Fruit fly (Drosophila melanogaster): ENCODE data around the gene CG43679.

The CG43679 gene

dm6 chr3L:15051325-15051724 is at the start of gene CG43679:
CG43679 (minus strand) TSS chr3L:15051425.
- TF ChIP-seq CG17801 (GFP tag; optimal IDR thresholded peaks at IDR 0.05; ENCODE audit: partially characterized antibody), result no peak

dm6 chr3L:15100983-15101382 is 49.8 kb upstream of the CG43679 start:
- TF ChIP-seq CG17801 (GFP tag; optimal IDR thresholded peaks at IDR 0.05; ENCODE audit: partially characterized antibody), result no peak

DNA sequence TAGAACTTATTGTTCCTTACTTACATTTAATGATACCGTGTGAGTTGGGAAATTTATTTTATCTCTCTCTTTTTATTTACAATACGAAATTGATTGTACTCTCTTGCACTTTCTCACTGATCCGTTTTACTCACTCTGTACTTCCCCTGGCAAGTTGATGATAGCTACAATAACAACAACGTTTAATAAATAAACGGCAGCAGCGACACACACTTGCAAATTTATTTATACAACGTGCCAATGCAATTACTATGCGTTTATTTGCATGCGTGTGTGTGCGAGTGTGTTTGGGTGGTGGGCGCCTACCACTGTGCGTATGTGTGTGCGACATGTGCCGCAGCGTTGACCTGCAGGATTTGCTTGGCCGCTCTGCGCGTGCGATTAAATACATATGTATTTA is 48.3 kb upstream of the CG43679 start:
- no peak for TF ChIP-seq CG17801 (GFP tag; optimal IDR thresholded peaks at IDR 0.05; ENCODE audit: partially characterized antibody)

dm6 chr3L:15098659-15099512 is 47.7 kb upstream of the CG43679 start:
- TF ChIP-seq CG17801 (GFP tag; optimal IDR thresholded peaks at IDR 0.05; ENCODE audit: partially characterized antibody), result peak; percentile 86

DNA sequence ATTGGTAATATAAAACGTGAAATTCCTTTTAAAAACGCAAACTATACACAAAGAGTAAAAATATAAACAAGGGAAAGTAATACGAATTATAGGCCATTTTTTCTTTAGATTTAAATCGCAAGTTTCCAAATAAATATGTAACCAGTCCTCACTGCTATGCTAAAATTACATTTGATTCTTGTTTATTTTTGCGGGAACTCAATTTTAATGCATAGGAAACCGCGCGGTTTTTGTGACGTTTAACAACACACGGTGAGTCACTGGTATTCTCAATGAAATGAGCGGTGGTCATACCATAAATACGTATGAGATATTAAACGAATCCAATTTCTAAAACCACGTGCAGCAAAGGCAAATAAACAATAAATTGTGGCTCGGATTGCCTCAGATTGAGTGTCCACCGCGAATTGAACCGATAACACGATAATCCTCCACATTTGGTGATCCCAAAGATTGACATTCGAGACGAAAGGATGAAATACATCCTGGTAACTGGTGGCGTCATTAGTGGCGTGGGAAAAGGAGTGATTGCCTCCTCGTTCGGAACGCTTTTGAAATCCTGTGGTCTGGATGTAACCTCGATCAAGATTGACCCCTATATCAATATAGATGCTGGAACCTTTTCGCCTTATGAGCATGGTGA is 46.8 kb upstream of the CG43679 start, which contains the start of gene Ctps:
TSS of gene Ctps (plus strand) at position 37 of the 643 bp plus-strand sequence.
- TF ChIP-seq CG17801 (GFP tag; optimal IDR thresholded peaks at IDR 0.05; ENCODE audit: partially characterized antibody), result no peak

dm6 chr3L:15094589-15095288 is 43.5 kb upstream of the CG43679 start, which contains the start of the genes sstn, Plp and GlyRS:
sstn (minus strand) TSS chr3L:15094719.
Plp (minus strand) TSS chr3L:15094724.
GlyRS (plus strand) TSS chr3L:15095142.
- TF ChIP-seq CG17801 (GFP tag; optimal IDR thresholded peaks at IDR 0.05; ENCODE audit: partially characterized antibody), result no peak

DNA sequence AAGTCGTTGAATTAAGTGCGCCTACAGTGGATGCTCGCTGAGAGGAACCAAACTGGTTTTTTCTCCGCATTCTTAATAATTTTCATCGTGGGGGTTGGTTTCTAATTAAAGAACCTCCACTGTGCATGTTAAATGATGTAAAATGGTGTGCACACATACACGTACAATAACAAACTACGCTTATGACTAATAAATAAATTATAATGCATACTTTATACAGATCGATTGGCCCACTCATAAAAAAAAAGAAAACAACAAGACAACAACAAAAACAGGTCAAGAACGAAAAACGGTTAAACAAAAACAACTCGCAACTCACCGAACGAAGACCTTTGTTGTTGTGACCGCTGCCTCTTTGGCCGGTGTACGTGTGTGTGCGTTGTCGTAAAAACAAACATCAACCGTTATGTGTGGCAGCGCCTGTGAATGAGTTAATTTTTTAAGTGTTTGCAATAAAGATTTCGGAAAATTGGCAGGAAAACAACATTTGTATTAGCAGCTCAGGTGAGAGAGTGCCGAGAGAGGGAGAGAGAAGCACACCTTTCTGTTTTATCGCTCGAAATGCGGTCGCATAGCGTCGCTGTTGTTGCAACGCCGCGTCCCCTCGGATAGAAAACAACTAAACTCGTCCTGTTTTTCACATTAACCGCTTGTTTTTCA is 42.8 kb upstream of the CG43679 start:
- peak; percentile 44 for TF ChIP-seq CG17801 (GFP tag; optimal IDR thresholded peaks at IDR 0.05; ENCODE audit: partially characterized antibody)

DNA sequence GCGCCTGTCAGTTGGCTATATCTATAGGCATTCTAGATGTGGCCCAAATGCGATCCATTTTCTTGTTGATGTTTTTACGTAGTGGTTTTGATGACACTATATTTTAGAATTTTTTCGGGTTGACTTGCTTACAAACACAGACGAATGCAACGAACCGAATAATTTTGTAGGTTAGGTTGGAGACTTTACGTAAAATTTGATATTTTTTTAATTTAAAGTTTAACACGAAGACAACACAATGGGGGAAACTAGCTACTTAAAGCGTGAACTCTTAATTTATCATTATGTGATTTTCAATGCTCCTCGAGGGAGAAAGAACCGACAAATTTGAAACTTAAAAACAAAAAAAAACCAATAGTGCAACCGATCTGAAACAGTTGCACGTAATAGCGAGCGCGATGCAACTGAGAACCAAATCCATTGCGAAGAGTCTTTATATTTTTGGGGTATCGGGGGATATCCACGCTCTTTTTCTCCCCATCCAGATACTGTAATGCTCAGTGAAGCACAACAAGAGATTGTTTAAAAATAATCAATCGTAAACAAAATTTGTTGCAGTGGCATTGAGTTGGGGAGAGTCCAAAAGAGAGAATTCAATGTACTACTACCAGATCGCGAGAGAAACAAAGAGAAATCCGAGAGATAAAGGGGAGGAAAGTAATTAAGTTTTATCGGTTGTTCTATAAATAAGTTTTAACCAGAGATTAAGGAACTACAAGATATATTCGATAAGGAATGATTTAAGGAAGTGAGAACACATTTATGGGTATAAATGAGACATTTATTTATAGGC is 38.9 kb upstream of the CG43679 start:
- no peak for TF ChIP-seq CG17801 (GFP tag; optimal IDR thresholded peaks at IDR 0.05; ENCODE audit: partially characterized antibody)

DNA sequence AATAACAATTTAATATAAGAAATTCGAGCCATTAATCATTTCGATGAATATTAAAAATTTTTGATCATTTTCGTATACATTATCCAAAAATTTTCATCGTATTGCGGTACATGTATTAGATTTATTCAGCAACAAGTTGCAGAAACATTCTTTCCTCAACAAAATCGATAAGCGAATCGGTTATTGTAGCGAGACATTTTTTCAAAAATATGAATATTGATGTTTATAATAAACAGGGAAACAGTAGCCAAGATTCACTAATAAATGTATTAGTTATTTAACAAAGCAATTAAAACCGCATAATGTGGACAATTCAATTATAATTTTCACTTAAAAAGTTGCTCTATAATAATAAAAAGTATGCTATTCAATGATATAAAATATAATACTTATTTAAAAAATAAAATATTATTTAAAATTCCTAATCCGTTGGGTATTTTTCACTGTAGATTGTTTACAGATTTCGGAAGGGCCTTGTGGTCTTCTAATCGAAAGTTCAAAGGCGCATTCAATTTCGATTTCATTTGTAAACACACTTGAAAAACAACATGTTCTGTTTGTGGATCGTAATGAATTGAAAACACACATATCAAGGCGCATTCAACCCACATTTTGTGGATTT is 38.0 kb upstream of the CG43679 start:
- TF ChIP-seq CG17801 (GFP tag; optimal IDR thresholded peaks at IDR 0.05; ENCODE audit: partially characterized antibody), result no peak

DNA sequence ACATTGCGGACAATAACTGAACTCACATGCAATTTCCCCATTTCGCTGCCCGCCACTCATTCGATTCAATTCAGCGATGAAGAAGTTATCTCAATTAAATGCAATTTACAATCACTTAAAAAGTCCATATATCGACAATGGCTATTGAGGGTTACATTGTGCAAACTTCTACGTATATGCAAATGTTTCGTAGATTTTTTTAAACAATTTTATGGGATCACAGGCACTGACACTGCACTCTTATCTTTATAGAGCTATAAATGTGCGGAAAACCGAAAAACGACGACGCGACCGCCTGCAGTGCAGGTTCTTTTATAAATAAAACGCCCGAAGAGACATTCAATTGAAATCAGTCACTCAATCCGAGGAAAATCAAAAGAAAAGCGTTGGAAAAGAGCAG is 37.1 kb upstream of the CG43679 start:
- TF ChIP-seq CG17801 (GFP tag; optimal IDR thresholded peaks at IDR 0.05; ENCODE audit: partially characterized antibody), result no peak

DNA sequence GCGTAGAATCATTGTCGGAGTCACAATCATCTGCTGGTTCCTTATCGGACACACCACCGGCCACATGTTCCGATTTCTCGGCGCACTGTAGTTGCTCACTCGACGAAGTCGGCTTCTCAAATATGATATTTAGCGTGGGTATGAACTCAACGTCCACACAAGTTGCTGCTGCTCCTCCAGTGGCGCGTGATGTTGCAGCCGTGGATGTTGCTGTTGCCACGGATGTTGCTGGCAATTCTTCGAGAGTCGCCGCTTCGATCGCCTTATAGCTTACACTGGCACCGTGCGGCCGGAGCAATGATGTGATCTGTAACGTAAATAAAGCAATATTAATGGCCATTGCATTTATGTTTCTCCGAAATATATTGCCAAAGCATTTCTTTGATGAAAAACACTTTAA is 33.1 kb upstream of the CG43679 start:
- TF ChIP-seq CG17801 (GFP tag; optimal IDR thresholded peaks at IDR 0.05; ENCODE audit: partially characterized antibody), result no peak

dm6 chr3L:15079278-15079677 is 28.1 kb upstream of the CG43679 start:
- TF ChIP-seq CG17801 (GFP tag; optimal IDR thresholded peaks at IDR 0.05; ENCODE audit: partially characterized antibody), result no peak

dm6 chr3L:15078347-15078746 is 27.1 kb upstream of the CG43679 start, which contains the start of gene Or71a:
Or71a (minus strand) TSS chr3L:15078447.
- no peak for TF ChIP-seq CG17801 (GFP tag; optimal IDR thresholded peaks at IDR 0.05; ENCODE audit: partially characterized antibody)

dm6 chr3L:15076380-15076779 is 25.2 kb upstream of the CG43679 start:
- TF ChIP-seq CG17801 (GFP tag; optimal IDR thresholded peaks at IDR 0.05; ENCODE audit: partially characterized antibody), result no peak
